Worm (Caenorhabditis elegans) whole organism, early embryonic: ENCODE data around the gene stg-1.

Experiments
- B0310.2 ChIP-seq: sonication (generic microtip); optimal IDR thresholded peaks from 2 replicates; lab custom pipeline; 2016; ENCODE audit warnings: mild to moderate bottlenecking, missing genetic modification characterization, missing compliant biosample characterization
- F13C5.2 ChIP-seq: sonication (generic microtip); optimal IDR thresholded peaks from 2 replicates; lab custom pipeline; 2017; ENCODE audit warnings: mild to moderate bottlenecking, missing genetic modification characterization, inconsistent platforms, missing compliant biosample characterization
- aly-1 ChIP-seq: sonication (generic microtip); optimal IDR thresholded peaks from 2 replicates; lab custom pipeline; 2016; ENCODE audit warnings: missing genetic modification characterization, missing compliant biosample characterization
- ama-1 ChIP-seq: fragments of 150-350 bp; optimal IDR thresholded peaks from 2 replicates; lab custom pipeline; 2014
- ceh-13 ChIP-seq: fragments of 200-800 bp; sonication (Bioruptor generic); optimal IDR thresholded peaks from 2 replicates; lab custom pipeline; 2018; ENCODE audit warnings: mild to moderate bottlenecking, missing genetic modification characterization, missing compliant biosample characterization
- ceh-36 ChIP-seq: sonication (generic microtip); optimal IDR thresholded peaks from 2 replicates; lab custom pipeline; 2016; ENCODE audit warnings: missing genetic modification characterization, inconsistent platforms, missing compliant biosample characterization
- ets-7 ChIP-seq: sonication (generic microtip); optimal IDR thresholded peaks from 2 replicates; lab custom pipeline; 2016; ENCODE audit warnings: missing genotype, missing genetic modification characterization, missing compliant biosample characterization
- flt-1 ChIP-seq: fragments of 200-800 bp; sonication (Bioruptor generic); IDR thresholded peaks from 2 replicates; pipeline ENCODE4 v1.3.6; 2022; ENCODE audit warnings: missing genetic modification characterization, missing compliant biosample characterization
- hmbx-1 ChIP-seq: sonication (generic microtip); optimal IDR thresholded peaks from 2 replicates; lab custom pipeline; 2016; ENCODE audit warnings: mild to moderate bottlenecking, missing genetic modification characterization, missing compliant biosample characterization
- hmg-4 ChIP-seq: fragments of 200-800 bp; sonication (Bioruptor generic); optimal IDR thresholded peaks from 2 replicates; lab custom pipeline; 2018; ENCODE audit warnings: mild to moderate bottlenecking, missing genetic modification characterization, missing compliant biosample characterization
- hnd-1 ChIP-seq: sonication (generic microtip); optimal IDR thresholded peaks from 2 replicates; lab custom pipeline; 2016; ENCODE audit warnings: missing genetic modification characterization, missing compliant biosample characterization
- pes-1 ChIP-seq: fragments of 200-800 bp; sonication (Bioruptor generic); IDR thresholded peaks from 2 replicates; pipeline ENCODE4 v1.3.6; 2022; ENCODE audit warnings: missing genetic modification reagents, missing genetic modification characterization, missing compliant biosample characterization
- scrt-1 ChIP-seq: fragments of 200-800 bp; sonication (Bioruptor generic); IDR thresholded peaks from 2 replicates; pipeline ENCODE4 v1.3.6; 2022; ENCODE audit warnings: missing genetic modification characterization, missing compliant biosample characterization
- sea-1 ChIP-seq: fragments of 200-800 bp; sonication (Bioruptor generic); conservative IDR thresholded peaks from 2 replicates; pipeline ENCODE4 v1.3.6; 2022; ENCODE audit warnings: missing genetic modification characterization, missing compliant biosample characterization
- tbx-11 ChIP-seq: fragments of 200-800 bp; sonication (Bioruptor generic); IDR thresholded peaks from 2 replicates; pipeline ENCODE4 v1.3.6; 2022; ENCODE audit warnings: missing genetic modification characterization, missing compliant biosample characterization
- tbx-37 ChIP-seq: fragments of 200-800 bp; sonication (Bioruptor generic); conservative IDR thresholded peaks from 2 replicates; pipeline ENCODE4 v1.3.6; 2022; ENCODE audit warnings: missing genetic modification reagents, missing genetic modification characterization, missing compliant biosample characterization
- tra-4 ChIP-seq: sonication (generic microtip); optimal IDR thresholded peaks from 2 replicates; lab custom pipeline; 2017; ENCODE audit warnings: missing genetic modification characterization, missing compliant biosample characterization

stg-1 gene

ce11 chrII:10010914-10011313 is 49.5 kb downstream of the stg-1 start:
- TF ChIP-seq tbx-11 (no peak), ceh-36 (no peak), sea-1 (GFP tag; lab: Robert Waterston, UW) (no peak), B0310.2 (tag; lab: Kevin White, UChicago) (no peak), ets-7 (tag; lab: Kevin White, UChicago) (no peak), ceh-13 (GFP tag; lab: Kevin White, UChicago) (no peak), tbx-37 (GFP tag; lab: Robert Waterston, UW) (no peak), hnd-1 (no peak), F13C5.2 (no peak), hmg-4 (no peak)

- TF ChIP-seq hmbx-1 (no peak), tra-4 (no peak)
Observed at ce11 chrII:10008552-10008951, 51.9 kb downstream of the stg-1 start.

DNA sequence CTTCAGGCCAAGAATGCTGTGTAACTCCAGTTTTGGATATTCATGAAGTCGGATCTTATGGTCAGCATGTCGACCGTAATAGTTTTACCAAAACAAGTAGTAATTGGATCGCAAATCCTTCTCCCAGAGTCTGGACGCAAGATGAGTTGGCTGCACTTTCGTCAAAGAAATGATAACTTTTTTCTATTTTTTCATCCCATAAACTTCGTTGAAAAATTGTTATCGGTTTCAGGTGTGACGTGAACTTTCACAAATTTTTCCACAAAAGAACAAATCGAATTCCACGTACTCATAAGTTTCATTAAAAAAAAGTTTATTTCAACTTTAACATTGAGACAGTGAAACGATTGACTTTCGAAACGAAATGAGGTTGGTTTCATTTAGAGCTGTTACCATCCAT is 52.5 kb downstream of the stg-1 start, which contains the start of gene ZK892.5:
Gene ZK892.5 (plus strand): TSS at position 301 of the 400 bp plus-strand sequence.
- no peak for TF ChIP-seq ama-1 (lab: Kevin White, UChicago)
- TF ChIP-seq tra-4 = no peak
- no peak for TF ChIP-seq ceh-13 (GFP tag; lab: Kevin White, UChicago)
- TF ChIP-seq ets-7 (tag; lab: Kevin White, UChicago) = no peak
- no peak for TF ChIP-seq tbx-11
- no peak for TF ChIP-seq hmg-4
- no peak for TF ChIP-seq B0310.2 (tag; lab: Kevin White, UChicago)
- TF ChIP-seq ceh-36 = no peak
- no peak for TF ChIP-seq F13C5.2
- TF ChIP-seq flt-1 (GFP tag; lab: Robert Waterston, UW) = no peak
- no peak for TF ChIP-seq hnd-1
- no peak for TF ChIP-seq aly-1
- no peak for TF ChIP-seq hmbx-1
- no peak for TF ChIP-seq tbx-37 (GFP tag; lab: Robert Waterston, UW)
- no peak for TF ChIP-seq sea-1 (GFP tag; lab: Robert Waterston, UW)
- no peak for TF ChIP-seq scrt-1 (GFP tag; lab: Robert Waterston, UW)
- no peak for TF ChIP-seq pes-1 (GFP tag; lab: Robert Waterston, UW)
